Worm (Caenorhabditis elegans) whole organism, mixed stage, embryonic: ENCODE results near the gene str-200.
"Not testable (repeated sequence)": the region's sequence is repeated elsewhere in the genome, so short reads cannot be mapped to it uniquely, and the experiment has no call there.

Source experiments
- blmp-1 ChIP-seq: fragments of 150-350 bp; optimal IDR thresholded peaks from 2 replicates; lab custom pipeline; 2014; ENCODE audit warnings: missing biosample characterization, missing genetic modification characterization
- elt-3 ChIP-seq: fragments of 150-350 bp; optimal IDR thresholded peaks from 2 replicates; lab custom pipeline; 2014; ENCODE audit warnings: missing biosample characterization, missing genetic modification characterization
- mls-2 ChIP-seq: sonication (generic microtip); optimal IDR thresholded peaks from 2 replicates; lab custom pipeline; 2016; ENCODE audit warnings: mild to moderate bottlenecking, missing genetic modification characterization, moderate library complexity, missing compliant biosample characterization
- pha-4 ChIP-seq: fragments of 150-350 bp; optimal IDR thresholded peaks from 2 replicates; lab custom pipeline; 2018; ENCODE audit warnings: missing biosample characterization, missing genetic modification reagents, missing genetic modification characterization
- unc-62 ChIP-seq: fragments of 150-350 bp; optimal IDR thresholded peaks from 2 replicates; lab custom pipeline; 2014; ENCODE audit warnings: missing biosample characterization, missing genetic modification reagents, missing genetic modification characterization
- zip-8 ChIP-seq: fragments of 150-350 bp; optimal IDR thresholded peaks from 2 replicates; lab custom pipeline; 2014; ENCODE audit warnings: missing biosample characterization, missing genetic modification characterization

- not testable (repeated sequence) for TF ChIP-seq zip-8 (tag; lab: Kevin White, UChicago); unc-62 (GFP tag; lab: Kevin White, UChicago); pha-4 (tag; lab: Kevin White, UChicago); blmp-1 (tag; lab: Kevin White, UChicago); mls-2; elt-3 (tag; lab: Kevin White, UChicago)
Observed at ce11 chrV:17456197-17456596, 1.8 kb downstream of the str-200 start, which contains the start of gene srh-203.
